Worm (Caenorhabditis elegans) whole organism, L4 larva: ENCODE measurements around the gene T09F3.5.
A peak's percentile ranks its signal among the peaks of the same experiment; 100 is the strongest.

Experiments used
- F10B5.3 ChIP-seq: sonication (generic microtip); optimal IDR thresholded peaks from 2 replicates; lab custom pipeline; 2016; ENCODE audit warnings: mild to moderate bottlenecking, missing genetic modification characterization, missing compliant biosample characterization
- F44E2.7 ChIP-seq: fragments of 200-800 bp; sonication (Bioruptor generic); IDR thresholded peaks from 2 replicates; pipeline ENCODE4 v2.1.2; 2022; ENCODE audit warnings: missing genetic modification characterization, missing compliant biosample characterization
- T20F7.1 ChIP-seq: fragments of 200-800 bp; sonication (Bioruptor generic); optimal IDR thresholded peaks from 2 replicates; lab custom pipeline; 2018; ENCODE audit warnings: mild to moderate bottlenecking, missing genetic modification characterization, missing compliant biosample characterization
- Y48G9A.11 ChIP-seq: fragments of 200-800 bp; sonication (Bioruptor generic); IDR thresholded peaks from 2 replicates; pipeline ENCODE4 v1.3.6; 2022; ENCODE audit warnings: missing genetic modification reagents, missing genetic modification characterization, missing compliant biosample characterization
- Y5F2A.4 ChIP-seq: fragments of 200-800 bp; sonication (Bioruptor generic); optimal IDR thresholded peaks from 2 replicates; lab custom pipeline; 2018; ENCODE audit warnings: mild to moderate bottlenecking, missing genetic modification characterization, missing compliant biosample characterization
- ZK546.5 ChIP-seq, 2 experiments: sonication (generic microtip); optimal IDR thresholded peaks; 2 replicates each; lab custom pipeline; 2017; ENCODE audit warnings: missing biosample characterization in 2 of 2, missing genetic modification characterization in 2 of 2
- aha-1 ChIP-seq: fragments of 150-350 bp; peaks from one replicate; lab custom pipeline; 2014; ENCODE audit warnings: missing biosample characterization, missing genetic modification characterization
- arid-1 ChIP-seq: fragments of 200-800 bp; sonication (Bioruptor generic); conservative IDR thresholded peaks from 2 replicates; pipeline ENCODE4 v1.3.6; 2022; ENCODE audit warnings: missing genetic modification reagents, missing genetic modification characterization, missing compliant biosample characterization
- ceh-32 ChIP-seq: sonication (generic microtip); optimal IDR thresholded peaks from 2 replicates; lab custom pipeline; 2016; ENCODE audit warnings: mild to moderate bottlenecking, missing genetic modification characterization, missing compliant biosample characterization; ENCODE audit not compliant: poor library complexity
- ctbp-1 ChIP-seq: fragments of 200-800 bp; sonication (Bioruptor generic); IDR thresholded peaks from 2 replicates; pipeline ENCODE4 v1.3.6; 2022; ENCODE audit warnings: missing genetic modification reagents, missing genetic modification characterization, missing compliant biosample characterization
- daf-8 ChIP-seq: fragments of 200-800 bp; sonication (Bioruptor generic); IDR thresholded peaks from 2 replicates; pipeline ENCODE4 v1.3.6; 2022; ENCODE audit warnings: missing genetic modification characterization, missing compliant biosample characterization
- dmd-6 ChIP-seq: fragments of 200-800 bp; sonication (Bioruptor generic); IDR thresholded peaks from 2 replicates; pipeline ENCODE4 v1.3.6; 2022; ENCODE audit warnings: missing genetic modification reagents, missing genetic modification characterization, missing compliant biosample characterization
- dpl-1 ChIP-seq: fragments of 150-350 bp; optimal IDR thresholded peaks from 2 replicates; lab custom pipeline; 2014; ENCODE audit warnings: missing biosample characterization, missing genetic modification reagents, missing genetic modification characterization
- dve-1 ChIP-seq: sonication (generic microtip); optimal IDR thresholded peaks from 2 replicates; lab custom pipeline; 2017; ENCODE audit warnings: antibody characterized with exemption, mild to moderate bottlenecking, missing genetic modification characterization, missing compliant biosample characterization; ENCODE audit not compliant: insufficient read depth
- egl-27 ChIP-seq: sonication (generic microtip); optimal IDR thresholded peaks from 3 replicates; lab custom pipeline; 2017; ENCODE audit warnings: missing biosample characterization, missing genetic modification reagents, missing genetic modification characterization
- fkh-10 ChIP-seq: fragments of 150-350 bp; optimal IDR thresholded peaks from 2 replicates; lab custom pipeline; 2014; ENCODE audit warnings: missing biosample characterization, missing genetic modification reagents, missing genetic modification characterization
- gei-8 ChIP-seq: fragments of 200-800 bp; sonication (Bioruptor generic); optimal IDR thresholded peaks from 2 replicates; lab custom pipeline; 2018; ENCODE audit warnings: mild to moderate bottlenecking, missing genetic modification characterization, missing compliant biosample characterization
- hlh-11 ChIP-seq: fragments of 200-800 bp; sonication (Bioruptor generic); optimal IDR thresholded peaks from 2 replicates; lab custom pipeline; 2018; ENCODE audit warnings: mild to moderate bottlenecking, missing genetic modification characterization, missing compliant biosample characterization
- hlh-30 ChIP-seq: sonication (generic microtip); optimal IDR thresholded peaks from 2 replicates; lab custom pipeline; 2017; ENCODE audit warnings: antibody characterized with exemption, mild to moderate bottlenecking, missing genetic modification characterization, missing compliant biosample characterization; ENCODE audit not compliant: insufficient read depth
- hmg-1.1 ChIP-seq: fragments of 200-800 bp; sonication (Bioruptor generic); IDR thresholded peaks from 2 replicates; pipeline ENCODE4 v1.3.6; 2022; ENCODE audit warnings: missing genetic modification reagents, missing genetic modification characterization, missing compliant biosample characterization
- lin-1 ChIP-seq: fragments of 200-800 bp; sonication (Bioruptor generic); IDR thresholded peaks from 2 replicates; pipeline ENCODE4 v1.3.6; 2022; ENCODE audit warnings: missing genetic modification reagents, missing genetic modification characterization, missing compliant biosample characterization
- lin-38 ChIP-seq: fragments of 200-800 bp; sonication (Bioruptor generic); IDR thresholded peaks from 2 replicates; pipeline ENCODE4 v1.3.6; 2022; ENCODE audit warnings: missing genetic modification reagents, missing genetic modification characterization, missing compliant biosample characterization
- lir-3 ChIP-seq: sonication (generic microtip); optimal IDR thresholded peaks from 2 replicates; lab custom pipeline; 2016; ENCODE audit warnings: mild to moderate bottlenecking, missing genetic modification characterization, missing compliant biosample characterization
- madf-9 ChIP-seq: fragments of 200-800 bp; sonication (Bioruptor generic); conservative IDR thresholded peaks from 2 replicates; pipeline ENCODE4 v1.3.6; 2022; ENCODE audit warnings: missing genetic modification reagents, missing genetic modification characterization, missing compliant biosample characterization
- mep-1 ChIP-seq: fragments of 150-350 bp; sonication (generic microtip); optimal IDR thresholded peaks from 3 replicates; lab custom pipeline; 2014; ENCODE audit warnings: missing biosample characterization, missing genetic modification characterization
- mes-2 ChIP-seq: sonication (generic microtip); optimal IDR thresholded peaks from 2 replicates; lab custom pipeline; 2016; ENCODE audit warnings: missing genotype, mild to moderate bottlenecking, missing genetic modification characterization, missing compliant biosample characterization; ENCODE audit not compliant: poor library complexity, severe bottlenecking
- mxl-2 ChIP-seq: fragments of 200-800 bp; sonication (Bioruptor generic); conservative IDR thresholded peaks from 2 replicates; pipeline ENCODE4 v1.3.6; 2022; ENCODE audit warnings: missing genetic modification reagents, missing genetic modification characterization, missing compliant biosample characterization
- mxl-3 ChIP-seq: fragments of 200-800 bp; sonication (Bioruptor generic); optimal IDR thresholded peaks from 2 replicates; lab custom pipeline; 2018; ENCODE audit warnings: mild to moderate bottlenecking, missing genetic modification characterization, missing compliant biosample characterization
- nhr-10 ChIP-seq: fragments of 150-350 bp; optimal IDR thresholded peaks from 2 replicates; lab custom pipeline; 2014; ENCODE audit warnings: missing biosample characterization, missing genetic modification characterization
- nhr-111 ChIP-seq: fragments of 200-800 bp; sonication (Bioruptor generic); optimal IDR thresholded peaks from 2 replicates; lab custom pipeline; 2018; ENCODE audit warnings: mild to moderate bottlenecking, missing genetic modification characterization, missing compliant biosample characterization
- nhr-25 ChIP-seq: sonication (generic microtip); optimal IDR thresholded peaks from 2 replicates; lab custom pipeline; 2017; ENCODE audit warnings: missing genetic modification characterization, mild to moderate bottlenecking, missing compliant biosample characterization, antibody characterized with exemption, moderate library complexity, borderline replicate concordance; ENCODE audit not compliant: insufficient read depth
- nhr-28 ChIP-seq: fragments of 150-350 bp; optimal IDR thresholded peaks from 2 replicates; lab custom pipeline; 2014; ENCODE audit warnings: missing biosample characterization, missing genetic modification characterization
- nhr-41 ChIP-seq: fragments of 200-800 bp; sonication (Bioruptor generic); IDR thresholded peaks from 2 replicates; pipeline ENCODE4 v1.3.6; 2022; ENCODE audit warnings: missing genetic modification reagents, missing genetic modification characterization, missing compliant biosample characterization
- nhr-6 ChIP-seq: fragments of 150-350 bp; optimal IDR thresholded peaks from 2 replicates; lab custom pipeline; 2014; ENCODE audit warnings: missing biosample characterization, missing genetic modification characterization
- nhr-76 ChIP-seq: fragments of 150-350 bp; optimal IDR thresholded peaks from 2 replicates; lab custom pipeline; 2014; ENCODE audit warnings: missing biosample characterization, missing genetic modification characterization
- pqm-1 ChIP-seq: sonication (generic microtip); optimal IDR thresholded peaks from 2 replicates; lab custom pipeline; 2017; ENCODE audit warnings: missing biosample characterization, missing genetic modification characterization
- rbr-2 ChIP-seq: sonication (generic microtip); optimal IDR thresholded peaks from 2 replicates; lab custom pipeline; 2016; ENCODE audit warnings: missing genotype, missing genetic modification characterization, missing compliant biosample characterization
- saeg-2 ChIP-seq: fragments of 200-800 bp; sonication (Bioruptor generic); IDR thresholded peaks from 2 replicates; pipeline ENCODE4 v1.3.6; 2022; ENCODE audit warnings: missing genetic modification reagents, missing genetic modification characterization, missing compliant biosample characterization
- set-16 ChIP-seq: fragments of 200-800 bp; sonication (Bioruptor generic); IDR thresholded peaks from 2 replicates; pipeline ENCODE4 v1.3.6; 2022; ENCODE audit warnings: missing genetic modification reagents, missing genetic modification characterization, missing compliant biosample characterization
- spr-3 ChIP-seq: fragments of 200-800 bp; sonication (Bioruptor generic); optimal IDR thresholded peaks from 2 replicates; lab custom pipeline; 2018; ENCODE audit warnings: mild to moderate bottlenecking, missing genetic modification characterization, missing compliant biosample characterization
- tag-97 ChIP-seq: fragments of 200-800 bp; sonication (Bioruptor generic); IDR thresholded peaks from 2 replicates; pipeline ENCODE4 v1.3.6; 2022; ENCODE audit warnings: missing genetic modification characterization, missing compliant biosample characterization
- unc-130 ChIP-seq: sonication (generic microtip); optimal IDR thresholded peaks from 2 replicates; lab custom pipeline; 2016; ENCODE audit warnings: missing genetic modification reagents, missing genetic modification characterization, missing compliant biosample characterization
- unc-39 ChIP-seq: sonication (generic microtip); optimal IDR thresholded peaks from 2 replicates; lab custom pipeline; 2017; ENCODE audit warnings: missing biosample characterization, missing genetic modification characterization
- unc-62 ChIP-seq, 3 experiments: fragments of 150-350 bp in 1 of 3; sonication (generic microtip); optimal IDR thresholded peaks in 2 of 3; peaks in 1 of 3; 1 replicate in 1 of 3; 2 replicates in 2 of 3; lab custom pipeline; 2014 to 2017; ENCODE audit warnings: missing biosample characterization in 3 of 3, missing genetic modification characterization in 3 of 3, missing genetic modification reagents in 3 of 3, missing genotype in 1 of 3
- zag-1 ChIP-seq: fragments of 150-350 bp; optimal IDR thresholded peaks from 2 replicates; lab custom pipeline; 2014; ENCODE audit warnings: missing biosample characterization, missing genetic modification characterization
- zfp-3 ChIP-seq: fragments of 200-800 bp; sonication (Bioruptor generic); conservative IDR thresholded peaks from 2 replicates; pipeline ENCODE4 v1.3.6; 2022; ENCODE audit warnings: missing genetic modification reagents, missing genetic modification characterization, missing compliant biosample characterization

The T09F3.5 gene

DNA sequence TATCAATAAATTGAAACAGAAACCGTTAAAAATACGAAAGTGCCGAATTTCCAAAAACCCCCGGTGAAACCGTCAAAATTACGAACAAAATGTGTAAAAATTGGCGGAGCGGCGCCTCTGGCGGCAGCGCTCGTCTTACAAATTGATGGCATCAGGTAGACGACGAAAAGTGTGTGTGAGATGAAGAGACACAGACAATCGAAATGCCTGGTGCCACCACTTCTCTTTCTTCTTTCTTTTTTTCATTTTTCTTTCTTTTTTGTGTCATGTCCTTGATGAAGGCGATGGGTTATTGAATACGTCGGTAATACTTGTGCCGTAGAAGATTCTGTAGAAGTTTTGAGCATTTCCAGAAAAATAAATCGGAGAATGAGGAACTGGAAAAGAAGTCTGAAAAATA, 18.8 kb upstream of the T09F3.5 start:
- TF ChIP-seq ZK546.5 (tag; optimal IDR thresholded peaks at IDR 0.05; lab: Kevin White, UChicago) (no peak), nhr-25 (tag; lab: Kevin White, UChicago) (peak; percentile 14)
- TF ChIP-seq, all 104 proteins: peak for 1

DNA sequence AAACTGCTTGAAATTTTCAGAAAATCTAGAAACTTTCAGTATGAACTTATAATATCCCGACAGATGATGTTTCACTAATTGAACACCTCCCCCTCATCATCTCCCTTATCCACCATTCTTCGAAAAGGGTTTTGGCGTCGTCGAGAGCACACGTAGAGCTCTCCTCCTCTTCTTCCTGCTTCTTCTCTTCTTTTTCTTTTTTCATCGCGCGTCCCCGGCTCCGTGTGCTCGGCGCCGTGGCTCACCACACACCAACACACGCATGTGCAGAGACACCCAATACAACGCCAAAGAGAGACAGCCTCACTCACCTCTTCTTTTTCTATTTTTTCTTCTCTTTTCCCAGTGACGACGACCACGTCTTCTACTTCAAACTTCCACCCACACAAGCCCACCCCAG, 17.1 kb upstream of the T09F3.5 start:
- TF ChIP-seq rbr-2 (tag; lab: Kevin White, UChicago) (peak; percentile 6), nhr-10 (tag; lab: Kevin White, UChicago) (no peak), hmg-1.1 (GFP tag; lab: Robert Waterston, UW) (peak; percentile 58), set-16 (GFP tag; lab: Robert Waterston, UW) (peak; percentile 65; the same call in 1 of the 2 replicates)

DNA sequence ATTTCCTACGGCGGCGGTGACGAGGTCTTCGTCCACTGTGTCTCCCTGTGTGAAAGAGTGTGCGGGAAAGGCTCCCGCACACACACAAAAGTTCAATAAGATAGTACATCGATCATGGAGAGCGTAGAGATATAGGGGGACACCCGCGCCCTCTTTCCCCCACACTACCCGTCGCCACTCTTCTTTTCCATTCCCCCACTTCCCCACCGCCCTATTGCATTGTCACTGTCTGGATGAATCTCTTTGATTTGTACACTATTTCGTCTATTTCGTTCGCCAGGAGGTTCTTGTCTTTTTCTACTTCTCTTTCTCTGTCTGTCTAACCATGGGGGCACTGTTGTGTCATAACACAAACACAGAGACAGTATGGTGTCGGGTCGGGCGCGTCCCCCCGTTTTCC, 14.4 kb upstream of the T09F3.5 start:
- TF ChIP-seq hmg-1.1 (GFP tag; lab: Robert Waterston, UW) (peak; percentile 70), gei-8 (GFP tag; lab: Kevin White, UChicago) (no peak), nhr-6 (tag; lab: Kevin White, UChicago) (no peak), unc-130 (GFP tag; lab: Kevin White, UChicago) (no peak), aha-1 (tag; lab: Kevin White, UChicago) (peak; percentile 70), mxl-3 (GFP tag; lab: Kevin White, UChicago) (peak; percentile 72), ceh-32 (tag; lab: Kevin White, UChicago) (no peak), mep-1 (peak; percentile 82), nhr-76 (tag; lab: Kevin White, UChicago) (no peak), unc-39 (tag; lab: Kevin White, UChicago) (no peak), lin-1 (GFP tag; lab: Robert Waterston, UW) (no peak), saeg-2 (GFP tag; lab: Robert Waterston, UW) (no peak), dve-1 (tag; lab: Kevin White, UChicago) (peak; percentile 69), pqm-1 (tag; lab: Kevin White, UChicago) (no peak), nhr-41 (0 out of 2 replicates have a peak, but pooled peaks have one; percentile 31), Y5F2A.4 (no peak), hlh-30 (peak; percentile 67), mxl-2 (GFP tag; lab: Robert Waterston, UW) (no peak), daf-8 (GFP tag; lab: Robert Waterston, UW) (no peak), spr-3 (GFP tag; lab: Kevin White, UChicago) (no peak), lin-38 (peak; percentile 33; the same call in 1 of the 2 replicates), arid-1 (GFP tag; lab: Robert Waterston, UW) (no peak), mes-2 (peak; percentile 65), zfp-3 (no peak), madf-9 (GFP tag; lab: Robert Waterston, UW) (no peak), dmd-6 (peak; percentile 57), F44E2.7 (GFP tag; lab: Robert Waterston, UW) (no peak), fkh-10 (GFP tag; lab: Kevin White, UChicago) (no peak), nhr-28 (peak; percentile 58), hlh-11 (peak; percentile 89), zag-1 (tag; lab: Kevin White, UChicago) (no peak), nhr-111 (GFP tag; lab: Kevin White, UChicago) (no peak), egl-27 (no peak), dpl-1 (GFP tag; lab: Kevin White, UChicago) (peak; percentile 15), Y48G9A.11 (no peak), F10B5.3 (no peak), T20F7.1 (GFP tag; lab: Kevin White, UChicago) (no peak), unc-62 (GFP tag; optimal IDR thresholded peaks at IDR 0.05 in 1 of 2; lab: Kevin White, UChicago) (peak in 1 of 2 experiments; percentile 90), unc-62 (tag; optimal IDR thresholded peaks at IDR 0.05; lab: Kevin White, UChicago) (no peak), ctbp-1 (GFP tag; lab: Robert Waterston, UW) (no peak), tag-97 (GFP tag; lab: Robert Waterston, UW) (no peak), lir-3 (tag; lab: Kevin White, UChicago) (no peak)
